Fruit fly (Drosophila melanogaster) whole organism, prepupa: Measurements from ENCODE around the gene CG13056.

Experiments used
- CG11762 ChIP-seq: fragments of 200-800 bp; sonication (Bioruptor generic); optimal IDR thresholded peaks from 3 replicates; lab custom pipeline; 2016; ENCODE audit warnings: missing biosample characterization, missing genetic modification characterization; ENCODE audit not compliant: insufficient read depth
- CG34406 ChIP-seq: fragments of 200-800 bp; sonication (Bioruptor generic); optimal IDR thresholded peaks from 3 replicates; lab custom pipeline; 2016; ENCODE audit warnings: missing biosample characterization, missing genetic modification characterization
- CG8119 ChIP-seq: fragments of 200-800 bp; sonication (Bioruptor generic); IDR thresholded peaks from 3 replicates; pipeline ENCODE4 v1.3.6; 2022; ENCODE audit warnings: missing biosample characterization, missing genetic modification characterization
- Hr4 ChIP-seq: fragments of 200-800 bp; sonication (Bioruptor generic); optimal IDR thresholded peaks from 3 replicates; lab custom pipeline; 2016; ENCODE audit warnings: missing biosample characterization, missing genetic modification characterization
- Smox ChIP-seq: fragments of 200-800 bp; sonication (Bioruptor generic); optimal IDR thresholded peaks from 3 replicates; lab custom pipeline; 2016; ENCODE audit warnings: missing biosample characterization, missing genetic modification characterization
- acj6 ChIP-seq: fragments of 200-800 bp; sonication (Bioruptor generic); optimal IDR thresholded peaks from 3 replicates; lab custom pipeline; 2016; ENCODE audit warnings: missing biosample characterization, missing genetic modification characterization
- dac ChIP-seq: fragments of 200-800 bp; sonication (Bioruptor generic); optimal IDR thresholded peaks from 2 replicates; lab custom pipeline; 2017; ENCODE audit warnings: missing biosample characterization, mild to moderate bottlenecking, missing genetic modification characterization
- esn ChIP-seq: fragments of 200-800 bp; sonication (Bioruptor generic); optimal IDR thresholded peaks from 2 replicates; lab custom pipeline; 2016; ENCODE audit warnings: missing biosample characterization, mild to moderate bottlenecking, missing genetic modification characterization, moderate library complexity
- fd85E ChIP-seq: fragments of 200-800 bp; sonication (Bioruptor generic); optimal IDR thresholded peaks from 3 replicates; lab custom pipeline; 2016; ENCODE audit warnings: missing biosample characterization, missing genetic modification characterization
- fkh ChIP-seq: fragments of 200-800 bp; sonication (Bioruptor generic); optimal IDR thresholded peaks from 3 replicates; lab custom pipeline; 2017; ENCODE audit warnings: missing biosample characterization, mild to moderate bottlenecking, missing genetic modification characterization, moderate library complexity
- pdm3 ChIP-seq: fragments of 200-800 bp; sonication (Bioruptor generic); optimal IDR thresholded peaks from 3 replicates; lab custom pipeline; 2016; ENCODE audit warnings: missing biosample characterization, missing genetic modification characterization
- salr ChIP-seq, 2 experiments: fragments of 200-800 bp; sonication (Bioruptor generic); optimal IDR thresholded peaks; 3 replicates each; lab custom pipeline; 2016 to 2018; ENCODE audit warnings: missing biosample characterization in 2 of 2, missing genetic modification characterization in 2 of 2, mild to moderate bottlenecking in 1 of 2
- svp ChIP-seq: fragments of 200-800 bp; sonication (Bioruptor generic); peaks from one replicate; lab custom pipeline; 2016; ENCODE audit warnings: missing biosample characterization, missing genetic modification characterization
- topi ChIP-seq: fragments of 200-800 bp; sonication (Bioruptor generic); optimal IDR thresholded peaks from 3 replicates; lab custom pipeline; 2016; ENCODE audit warnings: missing biosample characterization, missing genetic modification characterization
- vri ChIP-seq: fragments of 200-800 bp; sonication (Bioruptor generic); optimal IDR thresholded peaks from 3 replicates; lab custom pipeline; 2016; ENCODE audit warnings: missing biosample characterization, mild to moderate bottlenecking, missing genetic modification characterization

CG13056 gene

DNA sequence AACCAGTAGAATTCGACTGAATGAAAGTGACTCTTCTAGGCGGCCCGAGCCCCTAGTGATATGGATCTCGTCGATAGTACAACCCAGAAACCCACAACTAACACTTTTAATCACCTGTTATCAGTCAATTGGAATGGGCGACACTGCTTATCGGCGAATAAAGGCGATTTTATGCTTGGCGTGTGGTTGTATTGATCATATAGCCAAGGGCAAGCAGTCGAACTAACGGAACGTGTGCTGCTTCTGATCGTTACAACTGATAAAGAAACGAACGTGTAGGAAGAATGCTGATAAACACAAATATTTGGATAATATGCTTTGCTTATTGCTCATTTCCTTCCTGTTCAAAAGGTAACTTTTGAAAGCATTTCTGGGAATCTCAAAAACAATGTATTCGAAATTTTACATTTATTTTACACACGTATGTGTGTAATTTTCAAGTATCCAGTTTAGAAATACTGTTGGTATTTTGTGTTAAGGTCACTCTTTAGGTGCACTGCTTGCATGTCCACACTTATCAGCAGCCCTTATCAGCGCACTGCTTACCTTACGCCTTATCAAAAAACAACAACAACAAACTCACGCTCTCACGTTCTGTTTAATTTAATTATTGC is 48.2 kb downstream of the CG13056 start, which contains the start of gene Agpat4:
Agpat4 (minus strand) TSS at position 387 of the 614 bp plus-strand sequence.
- TF ChIP-seq acj6 (GFP tag; lab: Kevin White, UChicago) (no peak), salr (GFP tag; optimal IDR thresholded peaks at IDR 0.05; lab: Kevin White, UChicago) (no peak), CG34406 (GFP tag; lab: Kevin White, UChicago) (no peak), CG8119 (GFP tag; lab: Robert Waterston, UW) (no peak), fd85E (GFP tag; lab: Kevin White, UChicago) (no peak), svp (GFP tag; lab: Kevin White, UChicago) (peak; percentile 18), esn (GFP tag; lab: Kevin White, UChicago) (no peak), pdm3 (no peak), fkh (GFP tag; lab: Kevin White, UChicago) (peak; percentile 44), Hr4 (GFP tag; lab: Kevin White, UChicago) (no peak)

DNA sequence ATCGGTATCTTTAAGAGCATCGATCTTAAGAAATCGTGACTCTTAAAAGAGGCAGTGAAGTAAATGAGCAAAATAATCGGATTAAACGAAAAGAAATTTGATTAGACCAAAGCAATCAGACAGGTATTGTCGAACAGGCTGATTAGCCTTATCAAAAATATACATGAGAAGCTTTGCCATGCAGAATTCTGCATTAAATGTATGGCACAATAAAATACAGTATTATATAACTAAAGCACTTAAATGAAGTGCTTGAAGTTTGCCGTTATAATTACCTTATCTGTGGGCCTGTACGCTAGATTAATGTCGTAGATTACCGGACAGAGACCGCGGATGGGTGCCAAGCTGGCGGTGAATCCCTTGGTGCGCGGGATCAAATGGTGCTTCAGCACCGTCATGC is 49.9 kb downstream of the CG13056 start:
- TF ChIP-seq vri, result peak; percentile 92
- TF ChIP-seq topi (GFP tag; lab: Kevin White, UChicago), result no peak
- no peak for TF ChIP-seq dac (GFP tag; lab: Kevin White, UChicago)
- no peak for TF ChIP-seq CG11762
- no peak for TF ChIP-seq Smox (GFP tag; lab: Kevin White, UChicago)
